Worm (Caenorhabditis elegans) whole organism, young adult: Measurements from ENCODE around the gene unc-76.

Source experiments
- B0336.3 ChIP-seq: fragments of 200-800 bp; sonication (Bioruptor generic); IDR thresholded peaks from 2 replicates; pipeline ENCODE4 v1.3.6; 2022; ENCODE audit warnings: missing genetic modification characterization, missing compliant biosample characterization
- C06A6.2 ChIP-seq: fragments of 200-800 bp; sonication (Bioruptor generic); conservative IDR thresholded peaks from 2 replicates; pipeline ENCODE4 v1.3.6; 2022; ENCODE audit warnings: missing genetic modification characterization, missing compliant biosample characterization
- D2030.7 ChIP-seq: fragments of 200-800 bp; sonication (Bioruptor generic); IDR thresholded peaks from 2 replicates; pipeline ENCODE4 v1.3.6; 2022; ENCODE audit warnings: missing genetic modification reagents, missing genetic modification characterization, missing compliant biosample characterization
- F10E7.11 ChIP-seq: sonication (generic microtip); optimal IDR thresholded peaks from 2 replicates; lab custom pipeline; 2017; ENCODE audit warnings: mild to moderate bottlenecking, missing genetic modification characterization, moderate library complexity, missing compliant biosample characterization
- F49E8.2 ChIP-seq: sonication (generic microtip); optimal IDR thresholded peaks from 3 replicates; lab custom pipeline; 2017; ENCODE audit warnings: missing genetic modification characterization, mild to moderate bottlenecking, missing compliant biosample characterization, antibody characterized with exemption, moderate library complexity; ENCODE audit not compliant: insufficient read depth
- K12H6.12 ChIP-seq: fragments of 200-800 bp; sonication (Bioruptor generic); optimal IDR thresholded peaks from 2 replicates; lab custom pipeline; 2018; ENCODE audit warnings: mild to moderate bottlenecking, missing genetic modification characterization, missing compliant biosample characterization
- T26A5.8 ChIP-seq: sonication (generic microtip); optimal IDR thresholded peaks from 2 replicates; lab custom pipeline; 2016; ENCODE audit warnings: missing genetic modification characterization, missing compliant biosample characterization
- Y95B8A.8 ChIP-seq: fragments of 200-800 bp; sonication (Bioruptor generic); IDR thresholded peaks from 2 replicates; pipeline ENCODE4 v1.3.6; 2022; ENCODE audit warnings: missing genetic modification reagents, missing genetic modification characterization, missing compliant biosample characterization
- ZK185.1 ChIP-seq: sonication (generic microtip); optimal IDR thresholded peaks from 2 replicates; lab custom pipeline; 2016; ENCODE audit warnings: mild to moderate bottlenecking, missing genetic modification characterization, missing compliant biosample characterization; ENCODE audit not compliant: poor library complexity, severe bottlenecking
- ama-1 ChIP-seq, 3 experiments: fragments of 150-350 bp in 1 of 3; sonication (generic microtip) in 2 of 3; optimal IDR thresholded peaks; 2 replicates each; lab custom pipeline; 2014 to 2018; ENCODE audit warnings: missing biosample characterization in 2 of 3, missing genetic modification characterization in 2 of 3, missing genetic modification reagents in 2 of 3
- attf-6 ChIP-seq: fragments of 200-800 bp; sonication (Bioruptor generic); IDR thresholded peaks from 2 replicates; pipeline ENCODE4 v1.3.6; 2022; ENCODE audit warnings: missing genetic modification reagents, missing genetic modification characterization, missing compliant biosample characterization
- cebp-2 ChIP-seq: fragments of 200-800 bp; sonication (Bioruptor generic); IDR thresholded peaks from 2 replicates; pipeline ENCODE4 v1.3.6; 2022; ENCODE audit warnings: missing genetic modification characterization, missing compliant biosample characterization
- ceh-100 ChIP-seq: fragments of 200-800 bp; sonication (Bioruptor generic); IDR thresholded peaks from 2 replicates; pipeline ENCODE4 v1.3.6; 2022; ENCODE audit warnings: missing genetic modification reagents, missing genetic modification characterization, missing compliant biosample characterization
- ceh-27 ChIP-seq: fragments of 200-800 bp; sonication (Bioruptor generic); optimal IDR thresholded peaks from 2 replicates; lab custom pipeline; 2018; ENCODE audit warnings: mild to moderate bottlenecking, missing genetic modification characterization, moderate library complexity, missing compliant biosample characterization
- ceh-91 ChIP-seq: fragments of 200-800 bp; sonication (Bioruptor generic); IDR thresholded peaks from 2 replicates; pipeline ENCODE4 v1.3.6; 2022; ENCODE audit warnings: missing genetic modification reagents, missing genetic modification characterization, missing compliant biosample characterization
- die-1 ChIP-seq: sonication (generic microtip); optimal IDR thresholded peaks from 2 replicates; lab custom pipeline; 2016; ENCODE audit warnings: missing genotype, mild to moderate bottlenecking, missing genetic modification characterization, missing compliant biosample characterization
- ekl-4 ChIP-seq: fragments of 200-800 bp; sonication (Bioruptor generic); IDR thresholded peaks from 2 replicates; pipeline ENCODE4 v1.3.6; 2022; ENCODE audit warnings: missing genetic modification reagents, missing genetic modification characterization, missing compliant biosample characterization
- him-1 ChIP-seq: sonication (generic microtip); optimal IDR thresholded peaks from 2 replicates; lab custom pipeline; 2016; ENCODE audit warnings: missing genotype, missing genetic modification reagents, missing genetic modification characterization, missing compliant biosample characterization
- hlh-26 ChIP-seq: fragments of 200-800 bp; sonication (Bioruptor generic); conservative IDR thresholded peaks from 2 replicates; pipeline ENCODE4 v1.3.6; 2022; ENCODE audit warnings: missing genetic modification reagents, missing genetic modification characterization, missing compliant biosample characterization
- hmg-1.2 ChIP-seq: fragments of 200-800 bp; sonication (Bioruptor generic); IDR thresholded peaks from 2 replicates; pipeline ENCODE4 v1.3.6; 2022; ENCODE audit warnings: missing genetic modification reagents, missing genetic modification characterization, missing compliant biosample characterization
- hsf-1 ChIP-seq: fragments of 200-800 bp; sonication (Bioruptor generic); IDR thresholded peaks from 2 replicates; pipeline ENCODE4 v1.3.6; 2022; ENCODE audit warnings: missing genetic modification reagents, missing genetic modification characterization, missing compliant biosample characterization
- lag-1 ChIP-seq: fragments of 200-800 bp; sonication (Bioruptor generic); IDR thresholded peaks from 2 replicates; pipeline ENCODE4 v1.3.6; 2022; ENCODE audit warnings: missing genetic modification reagents, missing genetic modification characterization, missing compliant biosample characterization
- lin-35 ChIP-seq, 3 experiments: fragments of 150-350 bp in 2 of 3; sonication (generic microtip) in 1 of 3; optimal IDR thresholded peaks; 2 replicates each; lab custom pipeline; 2014 to 2018; ENCODE audit warnings: missing biosample characterization in 3 of 3, missing genetic modification characterization in 3 of 3, missing genetic modification reagents in 3 of 3
- lin-40 ChIP-seq: sonication (generic microtip); optimal IDR thresholded peaks from 2 replicates; lab custom pipeline; 2016; ENCODE audit warnings: missing genetic modification characterization, mild to moderate bottlenecking, missing compliant biosample characterization, missing genotype, missing genetic modification reagents
- lin-54 ChIP-seq: fragments of 200-800 bp; sonication (Bioruptor generic); optimal IDR thresholded peaks from 2 replicates; lab custom pipeline; 2018; ENCODE audit warnings: mild to moderate bottlenecking, missing genetic modification characterization, missing compliant biosample characterization
- lsl-1 ChIP-seq: fragments of 200-800 bp; sonication (Bioruptor generic); optimal IDR thresholded peaks from 2 replicates; lab custom pipeline; 2018; ENCODE audit warnings: mild to moderate bottlenecking, missing genetic modification characterization, moderate library complexity, missing compliant biosample characterization
- lsy-27 ChIP-seq: sonication (generic microtip); optimal IDR thresholded peaks from 2 replicates; lab custom pipeline; 2017; ENCODE audit warnings: missing genetic modification characterization, mild to moderate bottlenecking, missing compliant biosample characterization, antibody characterized with exemption, missing genotype, borderline replicate concordance; ENCODE audit not compliant: insufficient read depth
- madf-3 ChIP-seq: fragments of 200-800 bp; sonication (Bioruptor generic); IDR thresholded peaks from 2 replicates; pipeline ENCODE4 v1.3.6; 2022; ENCODE audit warnings: missing genetic modification reagents, missing genetic modification characterization, missing compliant biosample characterization
- mes-4 ChIP-seq: sonication (generic microtip); optimal IDR thresholded peaks from 2 replicates; lab custom pipeline; 2016; ENCODE audit warnings: missing genotype, missing genetic modification characterization, missing compliant biosample characterization
- nfya-1 ChIP-seq: sonication (generic microtip); optimal IDR thresholded peaks from 2 replicates; lab custom pipeline; 2017; ENCODE audit warnings: antibody characterized with exemption, missing compliant biosample characterization, missing genetic modification characterization, borderline replicate concordance; ENCODE audit not compliant: insufficient read depth
- nfya-2 ChIP-seq: fragments of 200-800 bp; sonication (Bioruptor generic); IDR thresholded peaks from 2 replicates; pipeline ENCODE4 v1.3.6; 2022; ENCODE audit warnings: missing genetic modification reagents, missing genetic modification characterization, missing compliant biosample characterization
- nhr-179 ChIP-seq: sonication (generic microtip); optimal IDR thresholded peaks from 2 replicates; lab custom pipeline; 2016; ENCODE audit warnings: mild to moderate bottlenecking, missing genetic modification characterization, missing compliant biosample characterization
- nhr-27 ChIP-seq: fragments of 200-800 bp; sonication (Bioruptor generic); optimal IDR thresholded peaks from 2 replicates; lab custom pipeline; 2018; ENCODE audit warnings: mild to moderate bottlenecking, missing genetic modification characterization, moderate library complexity, missing compliant biosample characterization
- nhr-90 ChIP-seq: sonication (generic microtip); optimal IDR thresholded peaks from 2 replicates; lab custom pipeline; 2016; ENCODE audit warnings: missing genotype, mild to moderate bottlenecking, missing genetic modification characterization, missing compliant biosample characterization
- rcor-1 ChIP-seq: fragments of 200-800 bp; sonication (Bioruptor generic); IDR thresholded peaks from 2 replicates; pipeline ENCODE4 v1.3.6; 2022; ENCODE audit warnings: missing genetic modification reagents, missing genetic modification characterization, missing compliant biosample characterization
- rec-8 ChIP-seq, 2 experiments: sonication (generic microtip); optimal IDR thresholded peaks; 2 replicates each; lab custom pipeline; 2016; ENCODE audit warnings: mild to moderate bottlenecking in 2 of 2, missing genetic modification characterization in 2 of 2, missing genetic modification reagents in 2 of 2, missing genotype in 2 of 2, missing biosample characterization in 1 of 2, missing compliant biosample characterization in 1 of 2, moderate library complexity in 1 of 2
- repo-1 ChIP-seq: sonication (generic microtip); optimal IDR thresholded peaks from 2 replicates; lab custom pipeline; 2017; ENCODE audit warnings: mild to moderate bottlenecking, missing genetic modification characterization, missing compliant biosample characterization
- rpc-1 ChIP-seq, 2 experiments: fragments of 150-350 bp in 1 of 2; sonication (generic microtip) in 1 of 2; optimal IDR thresholded peaks; 2 replicates each; lab custom pipeline; 2014 to 2018; ENCODE audit warnings: missing biosample characterization in 1 of 2, missing genetic modification characterization in 1 of 2, missing genetic modification reagents in 1 of 2, missing genotype in 1 of 2
- sea-2 ChIP-seq: fragments of 200-800 bp; sonication (Bioruptor generic); IDR thresholded peaks from 2 replicates; pipeline ENCODE4 v1.3.6; 2022; ENCODE audit warnings: missing genetic modification characterization, missing compliant biosample characterization
- snpc-1.3 ChIP-seq: sonication (generic microtip); optimal IDR thresholded peaks from 2 replicates; lab custom pipeline; 2017; ENCODE audit warnings: missing genetic modification characterization, mild to moderate bottlenecking, missing compliant biosample characterization, antibody characterized with exemption, moderate library complexity, missing genotype, missing genetic modification reagents; ENCODE audit not compliant: insufficient read depth
- sptf-2 ChIP-seq: fragments of 200-800 bp; sonication (Bioruptor generic); optimal IDR thresholded peaks from 2 replicates; lab custom pipeline; 2018; ENCODE audit warnings: mild to moderate bottlenecking, missing genetic modification characterization, missing compliant biosample characterization
- zim-3 ChIP-seq: sonication (generic microtip); optimal IDR thresholded peaks from 2 replicates; lab custom pipeline; 2017; ENCODE audit warnings: mild to moderate bottlenecking, missing genetic modification characterization, moderate library complexity, missing compliant biosample characterization
- ztf-3 ChIP-seq: fragments of 200-800 bp; sonication (Bioruptor generic); optimal IDR thresholded peaks from 2 replicates; lab custom pipeline; 2018; ENCODE audit warnings: mild to moderate bottlenecking, missing genetic modification characterization, missing compliant biosample characterization

The unc-76 gene

DNA sequence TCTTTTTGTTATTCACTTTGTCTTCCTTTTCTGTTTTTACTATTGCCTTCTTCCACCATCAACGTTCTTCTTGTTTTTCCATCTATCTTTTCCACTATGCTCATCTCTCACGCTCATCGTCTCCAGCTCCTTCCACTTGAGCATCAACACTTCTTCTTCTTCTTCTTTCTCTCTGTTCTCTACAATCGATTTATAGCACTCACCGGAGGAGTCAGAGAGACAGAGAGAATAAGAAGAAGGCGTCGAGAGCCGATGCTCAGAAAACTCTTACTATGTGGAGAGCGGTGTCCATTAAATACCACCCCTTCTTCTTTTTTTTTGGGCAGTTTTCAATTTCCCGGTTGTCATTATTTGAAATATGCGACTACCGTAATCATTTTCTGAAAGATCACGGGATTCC, 3.3 kb downstream of the unc-76 start:
- TF ChIP-seq hmg-1.2 (GFP tag; lab: Robert Waterston, UW) (peak; percentile 27; the same call in 1 of the 2 replicates), ztf-3 (GFP tag; lab: Kevin White, UChicago) (no peak), ama-1 (optimal IDR thresholded peaks at IDR 0.05; lab: Kevin White, UChicago) (no peak), ama-1 (GFP tag; optimal IDR thresholded peaks at IDR 0.05; lab: Kevin White, UChicago) (no peak), ZK185.1 (tag; lab: Kevin White, UChicago) (no peak), nhr-179 (tag; lab: Kevin White, UChicago) (no peak), ceh-100 (GFP tag; lab: Robert Waterston, UW) (no peak), repo-1 (tag; lab: Kevin White, UChicago) (no peak), K12H6.12 (peak; percentile 7), ceh-27 (GFP tag; lab: Kevin White, UChicago) (peak; percentile 55), lsy-27 (tag; lab: Kevin White, UChicago) (no peak), C06A6.2 (GFP tag; lab: Robert Waterston, UW) (no peak), B0336.3 (GFP tag; lab: Robert Waterston, UW) (no peak), hsf-1 (GFP tag; lab: Robert Waterston, UW) (no peak)

DNA sequence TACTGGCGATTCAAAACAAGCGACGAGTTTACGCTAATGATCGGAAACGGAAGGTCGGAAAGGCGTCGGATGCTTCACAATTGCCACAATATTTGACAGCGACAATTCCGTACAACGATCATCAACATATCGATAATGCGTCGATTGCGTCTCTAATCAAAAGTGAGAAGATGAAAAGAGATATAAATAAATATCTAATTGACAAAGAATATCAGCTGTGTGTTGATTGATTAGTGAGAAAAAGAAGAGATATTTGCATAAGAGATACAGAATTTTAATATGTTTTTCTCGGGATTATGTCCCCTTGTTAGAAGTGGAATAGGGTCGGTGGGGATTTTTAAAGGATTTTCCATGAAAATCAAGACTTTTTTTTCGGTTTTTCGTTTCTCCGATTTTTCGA, 7.0 kb downstream of the unc-76 start:
- TF ChIP-seq madf-3 (no peak), zim-3 (tag; lab: Kevin White, UChicago) (no peak)

DNA sequence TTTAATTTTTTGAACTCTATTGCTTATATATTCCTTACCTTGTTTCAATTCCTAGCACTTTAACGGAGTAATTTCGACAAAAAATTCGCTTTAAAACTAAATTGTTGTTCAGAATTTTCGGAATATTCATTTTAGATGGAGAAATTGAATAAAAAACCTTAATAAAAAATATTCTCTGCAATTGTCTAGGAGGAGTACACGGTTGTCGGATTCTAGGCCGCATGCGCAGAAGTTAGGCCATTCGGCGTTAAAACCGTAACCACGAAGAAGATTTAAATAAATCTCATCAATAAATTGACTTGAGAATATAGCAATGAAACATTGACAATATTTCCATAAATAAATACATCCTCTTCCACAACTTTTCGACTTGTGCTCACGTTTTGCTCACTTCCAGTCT, 10.7 kb downstream of the unc-76 start, which contains the start of the genes C01G10.10 and C01G10.9:
Gene C01G10.10, minus strand, starts transcription at position 151 of the 400 bp plus-strand sequence.
Gene C01G10.9, plus strand, starts transcription at position 240 of the 400 bp plus-strand sequence.
- TF ChIP-seq die-1: no peak
- TF ChIP-seq D2030.7 (GFP tag; lab: Robert Waterston, UW): no peak
- TF ChIP-seq rcor-1 (GFP tag; lab: Robert Waterston, UW): no peak
- TF ChIP-seq B0336.3 (GFP tag; lab: Robert Waterston, UW): no peak
- TF ChIP-seq lin-40: peak; percentile 50
- no peak for TF ChIP-seq snpc-1.3
- no peak for TF ChIP-seq sptf-2 (GFP tag; lab: Kevin White, UChicago)
- no peak for TF ChIP-seq mes-4 (tag; lab: Kevin White, UChicago)
- TF ChIP-seq Y95B8A.8 (GFP tag; lab: Robert Waterston, UW): no peak
- no peak for TF ChIP-seq nhr-90 (tag; lab: Kevin White, UChicago)
- TF ChIP-seq lsl-1: peak; percentile 19
- peak in 1 of 3 experiments; percentile 30 for TF ChIP-seq lin-35 (GFP tag; optimal IDR thresholded peaks at IDR 0.05; lab: Kevin White, UChicago)
- no peak for TF ChIP-seq nfya-1 (tag; lab: Kevin White, UChicago)
- TF ChIP-seq him-1 (tag; lab: Kevin White, UChicago): peak; percentile 28
- no peak for TF ChIP-seq F10E7.11 (tag; lab: Kevin White, UChicago)
- TF ChIP-seq lsy-27 (tag; lab: Kevin White, UChicago): no peak
- no peak for TF ChIP-seq rpc-1 (optimal IDR thresholded peaks at IDR 0.05; lab: Kevin White, UChicago)
- no peak for TF ChIP-seq rpc-1 (tag; optimal IDR thresholded peaks at IDR 0.05; lab: Kevin White, UChicago)
- peak; percentile 28 to 34 for TF ChIP-seq rec-8 (tag; optimal IDR thresholded peaks at IDR 0.05; lab: Kevin White, UChicago)
- no peak for TF ChIP-seq lag-1
- no peak for TF ChIP-seq repo-1 (tag; lab: Kevin White, UChicago)
- no peak for TF ChIP-seq F49E8.2 (tag; lab: Kevin White, UChicago)
- no peak for TF ChIP-seq attf-6
- TF ChIP-seq T26A5.8 (tag; lab: Kevin White, UChicago): no peak
- no peak for TF ChIP-seq ceh-91 (GFP tag; lab: Robert Waterston, UW)
- TF ChIP-seq lin-54 (GFP tag; lab: Kevin White, UChicago): peak; percentile 50
- TF ChIP-seq sea-2 (GFP tag; lab: Robert Waterston, UW): no peak
- no peak for TF ChIP-seq nhr-27 (tag; lab: Kevin White, UChicago)
- TF ChIP-seq ekl-4 (GFP tag; lab: Robert Waterston, UW): no peak
- TF ChIP-seq hmg-1.2 (GFP tag; lab: Robert Waterston, UW): no peak
- TF ChIP-seq cebp-2: no peak
- TF ChIP-seq hlh-26 (GFP tag; lab: Robert Waterston, UW): no peak
- TF ChIP-seq nfya-2 (GFP tag; lab: Robert Waterston, UW): no peak
